Worm (Caenorhabditis elegans) whole organism, early embryonic: Measurements from ENCODE around the gene C27D6.3.

Source experiments
- B0310.2 ChIP-seq: sonication (generic microtip); optimal IDR thresholded peaks from 2 replicates; lab custom pipeline; 2016; ENCODE audit warnings: mild to moderate bottlenecking, missing genetic modification characterization, missing compliant biosample characterization
- F13C5.2 ChIP-seq: sonication (generic microtip); optimal IDR thresholded peaks from 2 replicates; lab custom pipeline; 2017; ENCODE audit warnings: mild to moderate bottlenecking, missing genetic modification characterization, inconsistent platforms, missing compliant biosample characterization
- aly-1 ChIP-seq: sonication (generic microtip); optimal IDR thresholded peaks from 2 replicates; lab custom pipeline; 2016; ENCODE audit warnings: missing genetic modification characterization, missing compliant biosample characterization
- ama-1 ChIP-seq: fragments of 150-350 bp; optimal IDR thresholded peaks from 2 replicates; lab custom pipeline; 2014
- ceh-13 ChIP-seq: fragments of 200-800 bp; sonication (Bioruptor generic); optimal IDR thresholded peaks from 2 replicates; lab custom pipeline; 2018; ENCODE audit warnings: mild to moderate bottlenecking, missing genetic modification characterization, missing compliant biosample characterization
- ceh-36 ChIP-seq: sonication (generic microtip); optimal IDR thresholded peaks from 2 replicates; lab custom pipeline; 2016; ENCODE audit warnings: missing genetic modification characterization, inconsistent platforms, missing compliant biosample characterization
- ets-7 ChIP-seq: sonication (generic microtip); optimal IDR thresholded peaks from 2 replicates; lab custom pipeline; 2016; ENCODE audit warnings: missing genotype, missing genetic modification characterization, missing compliant biosample characterization
- flt-1 ChIP-seq: fragments of 200-800 bp; sonication (Bioruptor generic); IDR thresholded peaks from 2 replicates; pipeline ENCODE4 v1.3.6; 2022; ENCODE audit warnings: missing genetic modification characterization, missing compliant biosample characterization
- hmbx-1 ChIP-seq: sonication (generic microtip); optimal IDR thresholded peaks from 2 replicates; lab custom pipeline; 2016; ENCODE audit warnings: mild to moderate bottlenecking, missing genetic modification characterization, missing compliant biosample characterization
- hmg-4 ChIP-seq: fragments of 200-800 bp; sonication (Bioruptor generic); optimal IDR thresholded peaks from 2 replicates; lab custom pipeline; 2018; ENCODE audit warnings: mild to moderate bottlenecking, missing genetic modification characterization, missing compliant biosample characterization
- hnd-1 ChIP-seq: sonication (generic microtip); optimal IDR thresholded peaks from 2 replicates; lab custom pipeline; 2016; ENCODE audit warnings: missing genetic modification characterization, missing compliant biosample characterization
- pes-1 ChIP-seq: fragments of 200-800 bp; sonication (Bioruptor generic); IDR thresholded peaks from 2 replicates; pipeline ENCODE4 v1.3.6; 2022; ENCODE audit warnings: missing genetic modification reagents, missing genetic modification characterization, missing compliant biosample characterization
- scrt-1 ChIP-seq: fragments of 200-800 bp; sonication (Bioruptor generic); IDR thresholded peaks from 2 replicates; pipeline ENCODE4 v1.3.6; 2022; ENCODE audit warnings: missing genetic modification characterization, missing compliant biosample characterization
- sea-1 ChIP-seq: fragments of 200-800 bp; sonication (Bioruptor generic); conservative IDR thresholded peaks from 2 replicates; pipeline ENCODE4 v1.3.6; 2022; ENCODE audit warnings: missing genetic modification characterization, missing compliant biosample characterization
- tbx-11 ChIP-seq: fragments of 200-800 bp; sonication (Bioruptor generic); IDR thresholded peaks from 2 replicates; pipeline ENCODE4 v1.3.6; 2022; ENCODE audit warnings: missing genetic modification characterization, missing compliant biosample characterization
- tbx-37 ChIP-seq: fragments of 200-800 bp; sonication (Bioruptor generic); conservative IDR thresholded peaks from 2 replicates; pipeline ENCODE4 v1.3.6; 2022; ENCODE audit warnings: missing genetic modification reagents, missing genetic modification characterization, missing compliant biosample characterization
- tra-4 ChIP-seq: sonication (generic microtip); optimal IDR thresholded peaks from 2 replicates; lab custom pipeline; 2017; ENCODE audit warnings: missing genetic modification characterization, missing compliant biosample characterization

C27D6.3 gene

DNA sequence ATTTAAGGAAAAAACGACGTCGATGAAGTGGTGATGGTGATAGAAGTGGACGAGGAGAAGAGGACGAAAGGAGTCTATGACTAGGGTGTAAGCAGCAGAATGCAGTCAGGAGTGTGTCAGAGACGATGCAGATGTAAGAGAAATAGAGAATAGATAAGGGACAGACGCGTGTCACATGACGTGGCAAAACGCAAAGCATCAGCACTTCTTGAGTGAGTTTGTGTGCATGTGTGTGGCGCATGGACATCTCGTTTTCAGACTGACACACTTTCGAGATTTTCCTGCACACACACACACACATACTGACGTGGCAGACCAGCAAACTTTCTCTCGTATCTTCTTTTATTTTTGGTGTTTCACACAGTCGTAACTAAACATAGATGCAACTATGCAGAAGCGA, 8.2 kb upstream of the C27D6.3 start:
- TF ChIP-seq ceh-13 (no peak), hmbx-1 (no peak), ets-7 (tag; lab: Kevin White, UChicago) (no peak), tbx-37 (GFP tag; lab: Robert Waterston, UW) (no peak), B0310.2 (tag; lab: Kevin White, UChicago) (no peak), sea-1 (GFP tag; lab: Robert Waterston, UW) (no peak), scrt-1 (GFP tag; lab: Robert Waterston, UW) (no peak), tra-4 (no peak), F13C5.2 (no peak), ceh-36 (tag; lab: Kevin White, UChicago) (no peak), hmg-4 (GFP tag; lab: Kevin White, UChicago) (no peak), ama-1 (lab: Kevin White, UChicago) (no peak), flt-1 (GFP tag; lab: Robert Waterston, UW) (no peak), aly-1 (tag; lab: Kevin White, UChicago) (no peak)

DNA sequence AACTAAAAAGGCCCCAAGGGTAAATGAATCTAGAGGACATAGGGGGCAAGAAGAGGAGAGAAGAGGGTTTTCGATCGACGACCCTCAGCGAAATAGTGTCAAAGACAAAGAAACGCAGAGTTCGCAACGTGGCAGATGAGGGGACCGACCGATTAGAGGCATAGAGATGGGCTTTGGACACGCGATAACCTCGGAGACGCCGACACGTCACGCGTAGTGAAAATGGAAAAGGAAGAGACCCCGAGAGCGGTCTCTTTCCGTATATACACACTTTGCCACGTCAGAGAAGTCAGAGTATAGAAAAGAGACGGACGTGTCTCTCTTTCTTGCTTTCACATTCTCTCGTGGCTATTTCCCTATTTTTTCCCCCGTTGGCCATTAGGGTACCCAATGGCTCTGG, 7.2 kb upstream of the C27D6.3 start:
- TF ChIP-seq hnd-1 (no peak), flt-1 (GFP tag; lab: Robert Waterston, UW) (no peak), pes-1 (GFP tag; lab: Robert Waterston, UW) (0 out of 2 replicates have a peak, but pooled peaks have one; percentile 10), hmg-4 (GFP tag; lab: Kevin White, UChicago) (peak; percentile 53), B0310.2 (tag; lab: Kevin White, UChicago) (no peak), tbx-11 (GFP tag; lab: Robert Waterston, UW) (peak; percentile 54; the same call in 1 of the 2 replicates), ceh-36 (tag; lab: Kevin White, UChicago) (no peak), tbx-37 (GFP tag; lab: Robert Waterston, UW) (no peak), hmbx-1 (no peak), ets-7 (tag; lab: Kevin White, UChicago) (no peak), ceh-13 (no peak), ama-1 (lab: Kevin White, UChicago) (no peak), tra-4 (no peak), F13C5.2 (peak; percentile 5), aly-1 (tag; lab: Kevin White, UChicago) (peak; percentile 59), scrt-1 (GFP tag; lab: Robert Waterston, UW) (no peak), sea-1 (GFP tag; lab: Robert Waterston, UW) (no peak)

DNA sequence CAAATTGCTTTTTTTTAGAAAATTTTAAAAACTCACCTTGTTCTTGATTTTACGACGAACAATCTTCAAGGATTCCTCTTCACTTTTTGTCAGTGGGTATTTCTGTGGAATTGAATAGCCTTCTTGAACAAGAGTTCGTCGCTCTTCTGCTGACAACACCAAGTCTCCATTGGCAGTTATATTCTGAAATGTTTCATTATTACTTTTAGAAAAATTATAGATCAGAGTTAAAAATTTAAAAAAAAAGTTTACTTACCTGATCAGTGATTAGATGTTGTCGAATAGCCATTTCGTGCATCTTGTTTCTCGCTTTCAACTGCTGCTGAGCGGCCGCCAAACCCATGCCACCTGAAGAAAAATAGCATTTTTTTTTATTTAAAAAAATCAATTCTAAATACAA, 6.0 kb upstream of the C27D6.3 start:
- no peak for TF ChIP-seq hnd-1
- no peak for TF ChIP-seq ama-1 (lab: Kevin White, UChicago)
- no peak for TF ChIP-seq tra-4
- TF ChIP-seq aly-1 (tag; lab: Kevin White, UChicago): no peak
- no peak for TF ChIP-seq ets-7 (tag; lab: Kevin White, UChicago)
- no peak for TF ChIP-seq hmbx-1
- no peak for TF ChIP-seq tbx-11 (GFP tag; lab: Robert Waterston, UW)
- TF ChIP-seq ceh-13: no peak
- no peak for TF ChIP-seq sea-1 (GFP tag; lab: Robert Waterston, UW)
- TF ChIP-seq pes-1 (GFP tag; lab: Robert Waterston, UW): no peak
- no peak for TF ChIP-seq B0310.2 (tag; lab: Kevin White, UChicago)
- no peak for TF ChIP-seq scrt-1 (GFP tag; lab: Robert Waterston, UW)
- TF ChIP-seq F13C5.2: no peak
- TF ChIP-seq ceh-36 (tag; lab: Kevin White, UChicago): no peak
- no peak for TF ChIP-seq tbx-37 (GFP tag; lab: Robert Waterston, UW)
- no peak for TF ChIP-seq flt-1 (GFP tag; lab: Robert Waterston, UW)
- TF ChIP-seq hmg-4 (GFP tag; lab: Kevin White, UChicago): no peak

- TF ChIP-seq sea-1 (GFP tag; lab: Robert Waterston, UW) (no peak), tra-4 (no peak), F13C5.2 (no peak), B0310.2 (tag; lab: Kevin White, UChicago) (no peak), tbx-37 (GFP tag; lab: Robert Waterston, UW) (no peak), aly-1 (tag; lab: Kevin White, UChicago) (no peak), ceh-13 (no peak), flt-1 (GFP tag; lab: Robert Waterston, UW) (no peak), pes-1 (GFP tag; lab: Robert Waterston, UW) (no peak), ceh-36 (tag; lab: Kevin White, UChicago) (no peak), scrt-1 (GFP tag; lab: Robert Waterston, UW) (no peak)
Observed at ce11 chrII:5178609-5179008, 4.3 kb upstream of the C27D6.3 start.

DNA sequence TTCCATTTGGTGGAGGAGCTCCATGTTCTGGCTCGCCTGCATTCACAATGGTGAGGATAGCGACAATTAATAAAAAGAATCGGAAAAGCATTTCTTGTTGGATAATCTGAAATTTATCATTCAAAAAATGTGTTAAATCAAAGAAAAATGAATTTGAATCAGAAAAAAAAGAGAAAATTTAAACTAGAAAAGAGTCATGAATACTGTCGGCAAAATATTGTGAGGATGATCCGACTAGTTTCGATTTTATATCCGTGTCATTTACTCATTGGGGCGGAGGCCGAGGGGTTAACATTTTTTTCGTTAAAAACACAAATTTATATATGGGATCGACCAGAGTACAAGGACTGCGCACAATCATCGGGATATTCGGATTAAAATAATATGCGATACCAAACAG, 3.6 kb upstream of the C27D6.3 start, which contains the start of gene C27D6.12:
Gene C27D6.12, minus strand, starts transcription at position 101 of the 400 bp plus-strand sequence.
- no peak for TF ChIP-seq sea-1 (GFP tag; lab: Robert Waterston, UW)

DNA sequence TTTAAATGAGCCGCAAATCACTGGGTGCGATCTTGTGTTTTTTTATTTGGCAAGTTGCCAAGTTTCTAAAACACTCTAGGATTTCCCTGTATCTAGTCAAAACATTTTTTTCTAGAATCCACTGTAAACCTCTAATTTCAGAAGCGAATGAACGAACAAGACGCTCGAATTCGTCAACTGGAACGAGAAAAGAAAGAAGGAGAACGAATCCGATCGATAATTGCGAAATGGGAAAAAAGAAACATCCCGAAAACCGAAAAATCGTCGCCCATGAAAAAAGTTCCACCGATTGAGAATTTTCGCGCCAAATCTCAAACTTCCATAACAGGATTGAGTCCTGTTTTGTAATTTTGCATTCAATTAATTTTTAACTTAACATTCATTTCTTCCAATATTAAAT, 2.7 kb upstream of the C27D6.3 start:
- no peak for TF ChIP-seq ama-1 (lab: Kevin White, UChicago)
- no peak for TF ChIP-seq aly-1 (tag; lab: Kevin White, UChicago)
- no peak for TF ChIP-seq F13C5.2
- no peak for TF ChIP-seq tra-4
- no peak for TF ChIP-seq B0310.2 (tag; lab: Kevin White, UChicago)

- TF ChIP-seq hmg-4 (GFP tag; lab: Kevin White, UChicago) (no peak), ama-1 (lab: Kevin White, UChicago) (no peak), B0310.2 (tag; lab: Kevin White, UChicago) (no peak), pes-1 (GFP tag; lab: Robert Waterston, UW) (no peak), ceh-13 (no peak), aly-1 (tag; lab: Kevin White, UChicago) (no peak), tra-4 (no peak), tbx-11 (GFP tag; lab: Robert Waterston, UW) (no peak), flt-1 (GFP tag; lab: Robert Waterston, UW) (no peak), F13C5.2 (no peak), sea-1 (GFP tag; lab: Robert Waterston, UW) (no peak), ceh-36 (tag; lab: Kevin White, UChicago) (no peak), hnd-1 (no peak), ets-7 (tag; lab: Kevin White, UChicago) (no peak), scrt-1 (GFP tag; lab: Robert Waterston, UW) (no peak), hmbx-1 (no peak), tbx-37 (GFP tag; lab: Robert Waterston, UW) (no peak)
Observed at ce11 chrII:5172451-5172850, 1.8 kb downstream of the C27D6.3 start, which contains the start of gene C27D6.1. TSS of gene C27D6.1 (plus strand) at chrII:5172751.
